Worm (Caenorhabditis elegans): ENCODE data around the gene clec-129.

The clec-129 gene

DNA sequence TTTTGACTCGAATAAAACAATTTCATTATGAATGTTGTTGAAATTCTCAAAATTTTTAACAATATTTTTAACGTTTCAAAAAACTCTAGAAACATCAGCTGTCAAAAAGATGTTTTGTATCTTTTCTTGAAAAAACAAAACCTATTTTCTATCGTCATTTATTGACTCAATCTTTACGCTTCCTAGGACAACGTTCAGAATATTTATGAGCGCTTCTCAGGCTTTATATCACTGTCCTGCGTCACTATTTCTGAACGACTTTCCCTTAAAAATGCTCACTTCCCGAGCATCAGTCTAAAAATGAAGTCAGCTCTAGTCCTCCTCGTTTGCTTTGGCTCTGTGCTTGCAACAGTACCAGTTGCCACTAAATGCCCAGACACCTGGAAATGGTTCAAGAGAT, 6.8 kb downstream of the clec-129 start, which contains the start of gene clec-133:
Gene clec-133 (plus strand): TSS at position 301 of the 400 bp plus-strand sequence.
- TF ChIP-seq hlh-1 (tag; optimal IDR thresholded peaks at IDR 0.05): no peak
- no peak for TF ChIP-seq nhr-12 (tag; optimal IDR thresholded peaks at IDR 0.05)
- TF ChIP-seq pha-4 (tag; optimal IDR thresholded peaks at IDR 0.05): no peak
- no peak for TF ChIP-seq unc-120 (tag; optimal IDR thresholded peaks at IDR 0.05; ENCODE audit: poor library complexity, severe bottlenecking)
- no peak for TF ChIP-seq nhr-76 (tag; optimal IDR thresholded peaks at IDR 0.05)
- TF ChIP-seq lin-32 (GFP tag; optimal IDR thresholded peaks at IDR 0.05): no peak
- no peak for TF ChIP-seq mep-1 (tag; optimal IDR thresholded peaks at IDR 0.05)

- TF ChIP-seq mep-1 (tag; optimal IDR thresholded peaks at IDR 0.05): no peak
- no peak for TF ChIP-seq nhr-2 (tag; optimal IDR thresholded peaks at IDR 0.05)
- no peak for TF ChIP-seq unc-62 (GFP tag; optimal IDR thresholded peaks at IDR 0.05)
- TF ChIP-seq tbx-8 (GFP tag; optimal IDR thresholded peaks at IDR 0.05): no peak
- no peak for TF ChIP-seq ceh-39 (tag; optimal IDR thresholded peaks at IDR 0.05)
- TF ChIP-seq flh-1 (GFP tag; optimal IDR thresholded peaks at IDR 0.05): no peak
- no peak for TF ChIP-seq ces-1 (GFP tag; optimal IDR thresholded peaks at IDR 0.05)
- TF ChIP-seq bed-3 (GFP tag; optimal IDR thresholded peaks at IDR 0.05): no peak
- TF ChIP-seq sem-2 (GFP tag; optimal IDR thresholded peaks at IDR 0.05): no peak
- TF ChIP-seq nhr-28 (tag; optimal IDR thresholded peaks at IDR 0.05): no peak
- no peak for TF ChIP-seq nhr-76 (tag; optimal IDR thresholded peaks at IDR 0.05)
- no peak for TF ChIP-seq ceh-83 (GFP tag; optimal IDR thresholded peaks at IDR 0.05)
- no peak for TF ChIP-seq unc-120 (tag; optimal IDR thresholded peaks at IDR 0.05; ENCODE audit: poor library complexity, severe bottlenecking)
Observed at ce11 chrII:3579767-3580166, 8.5 kb downstream of the clec-129 start, which contains the start of gene clec-134. TSS of gene clec-134 (plus strand) at chrII:3580067.

- no peak for TF ChIP-seq lin-13 (tag; optimal IDR thresholded peaks at IDR 0.05)
- TF ChIP-seq ceh-43 (GFP tag; optimal IDR thresholded peaks at IDR 0.05): no peak
- TF ChIP-seq drap-1 (GFP tag; optimal IDR thresholded peaks at IDR 0.05): no peak
- TF ChIP-seq lsy-2 (tag; optimal IDR thresholded peaks at IDR 0.05): no peak
- TF ChIP-seq unc-39 (tag; optimal IDR thresholded peaks at IDR 0.05): no peak
- TF ChIP-seq ces-1 (GFP tag; optimal IDR thresholded peaks at IDR 0.05): no peak
- TF ChIP-seq mab-5 (tag; optimal IDR thresholded peaks at IDR 0.05): no peak
- TF ChIP-seq pha-4 (tag; optimal IDR thresholded peaks at IDR 0.05): no peak
- TF ChIP-seq hlh-1 (tag; optimal IDR thresholded peaks at IDR 0.05): no peak
- no peak for TF ChIP-seq mep-1 (tag; optimal IDR thresholded peaks at IDR 0.05)
- TF ChIP-seq ztf-11 (tag; optimal IDR thresholded peaks at IDR 0.05): no peak
- TF ChIP-seq bed-3 (GFP tag; optimal IDR thresholded peaks at IDR 0.05): no peak
- TF ChIP-seq nhr-76 (tag; optimal IDR thresholded peaks at IDR 0.05): no peak
- no peak for TF ChIP-seq nhr-12 (tag; optimal IDR thresholded peaks at IDR 0.05)
- no peak for TF ChIP-seq lin-32 (GFP tag; optimal IDR thresholded peaks at IDR 0.05)
- no peak for TF ChIP-seq nhr-237 (tag; optimal IDR thresholded peaks at IDR 0.05)
- no peak for TF ChIP-seq flh-1 (GFP tag; optimal IDR thresholded peaks at IDR 0.05)
- TF ChIP-seq cnd-1 (tag; optimal IDR thresholded peaks at IDR 0.05): no peak
Observed at ce11 chrII:3581752-3582151, 10.5 kb downstream of the clec-129 start, which contains the start of gene srh-59. TSS of gene srh-59 (plus strand) at chrII:3582052.

DNA sequence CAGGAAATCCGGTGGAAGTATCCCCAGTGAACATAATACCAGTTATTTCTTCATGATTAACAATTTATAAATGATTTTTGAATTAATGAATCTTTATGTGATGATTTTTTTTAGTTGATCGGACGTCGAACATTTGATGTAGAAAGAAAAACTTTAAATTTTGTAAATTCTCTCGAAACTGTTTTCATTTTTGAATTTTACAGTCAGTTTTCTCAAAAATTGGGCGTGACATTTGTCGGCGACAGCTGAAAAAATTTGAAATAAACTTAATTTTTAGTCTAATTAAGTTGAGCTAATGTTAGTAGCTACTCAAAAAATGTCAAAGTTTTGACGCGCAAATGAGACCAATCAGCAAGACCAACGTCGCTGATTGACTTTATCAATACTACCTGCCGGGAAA, 12.1 kb downstream of the clec-129 start, which contains the start of gene srh-60:
Gene srh-60 (plus strand): TSS at position 301 of the 400 bp plus-strand sequence.
- TF ChIP-seq elt-1 (tag; optimal IDR thresholded peaks at IDR 0.05; ENCODE audit: borderline replicate concordance, insufficient read depth) (no peak), ham-2 (GFP tag; optimal IDR thresholded peaks at IDR 0.05) (no peak), drap-1 (GFP tag; optimal IDR thresholded peaks at IDR 0.05) (no peak), lsy-2 (tag; optimal IDR thresholded peaks at IDR 0.05) (no peak), unc-39 (tag; optimal IDR thresholded peaks at IDR 0.05) (no peak), nhr-237 (tag; optimal IDR thresholded peaks at IDR 0.05) (no peak), elt-3 (tag; optimal IDR thresholded peaks at IDR 0.05) (no peak), pha-4 (tag; optimal IDR thresholded peaks at IDR 0.05) (no peak), nhr-2 (tag; optimal IDR thresholded peaks at IDR 0.05) (no peak), nhr-76 (tag; optimal IDR thresholded peaks at IDR 0.05) (no peak), sem-2 (GFP tag; optimal IDR thresholded peaks at IDR 0.05) (no peak), unc-120 (tag; optimal IDR thresholded peaks at IDR 0.05; ENCODE audit: poor library complexity, severe bottlenecking) (no peak), blmp-1 (tag; optimal IDR thresholded peaks at IDR 0.05) (no peak), bed-3 (GFP tag; optimal IDR thresholded peaks at IDR 0.05) (no peak), tbx-8 (GFP tag; optimal IDR thresholded peaks at IDR 0.05) (no peak), nhr-28 (tag; optimal IDR thresholded peaks at IDR 0.05) (no peak), nhr-12 (tag; optimal IDR thresholded peaks at IDR 0.05) (no peak)

ce11 chrII:3595339-3595738, 24.1 kb downstream of the clec-129 start, which contains the start of gene Y49F6A.12:
TSS of gene Y49F6A.12 (plus strand) at chrII:3595639.
- TF ChIP-seq nhr-28 (tag; optimal IDR thresholded peaks at IDR 0.05) (no peak), ceh-43 (GFP tag; optimal IDR thresholded peaks at IDR 0.05) (no peak), mep-1 (tag; optimal IDR thresholded peaks at IDR 0.05) (no peak), ztf-11 (tag; optimal IDR thresholded peaks at IDR 0.05) (no peak), elt-3 (tag; optimal IDR thresholded peaks at IDR 0.05) (no peak), ces-1 (GFP tag; optimal IDR thresholded peaks at IDR 0.05) (no peak), nhr-2 (tag; optimal IDR thresholded peaks at IDR 0.05) (no peak), unc-120 (tag; optimal IDR thresholded peaks at IDR 0.05; ENCODE audit: poor library complexity, severe bottlenecking) (no peak), snpc-4 (tag; optimal IDR thresholded peaks at IDR 0.05) (no peak), unc-39 (tag; optimal IDR thresholded peaks at IDR 0.05) (no peak), mls-2 (tag; optimal IDR thresholded peaks at IDR 0.05) (no peak), nhr-12 (tag; optimal IDR thresholded peaks at IDR 0.05) (no peak), mab-5 (tag; optimal IDR thresholded peaks at IDR 0.05) (no peak), sptf-1 (tag; optimal IDR thresholded peaks at IDR 0.05) (no peak), elt-1 (tag; optimal IDR thresholded peaks at IDR 0.05; ENCODE audit: borderline replicate concordance, insufficient read depth) (no peak)

All from whole organism, mixed stage, embryonic.